Fruit fly (Drosophila melanogaster) whole organism, embryonic: ENCODE results near the gene Cdc50.

Source experiments
- Atf-2 ChIP-seq: fragments of 200-800 bp; sonication (Bioruptor generic); optimal IDR thresholded peaks from 2 replicates; lab custom pipeline; 2016; ENCODE audit warnings: missing biosample characterization, missing genetic modification characterization
- Atf3 ChIP-seq: fragments of 200-800 bp; sonication (Bioruptor generic); optimal IDR thresholded peaks from 3 replicates; lab custom pipeline; 2016; ENCODE audit warnings: missing biosample characterization, missing genetic modification characterization
- B-H1 ChIP-seq: fragments of 200-800 bp; sonication (Bioruptor generic); IDR thresholded peaks from 3 replicates; pipeline ENCODE4 v1.3.6; 2022; ENCODE audit warnings: missing biosample characterization, missing genetic modification characterization
- BEAF-32 ChIP-seq: fragments of 200-800 bp; sonication (Bioruptor generic); optimal IDR thresholded peaks from 3 replicates; lab custom pipeline; 2017; ENCODE audit warnings: missing biosample characterization, missing genetic modification characterization, mild to moderate bottlenecking, moderate library complexity, missing genetic modification reagents
- CG10147 ChIP-seq: fragments of 200-800 bp; sonication (Bioruptor generic); optimal IDR thresholded peaks from 2 replicates; lab custom pipeline; 2019; ENCODE audit warnings: missing biosample characterization, mild to moderate bottlenecking, missing genetic modification characterization, moderate library complexity
- CG12391 ChIP-seq: fragments of 200-800 bp; sonication (Bioruptor generic); optimal IDR thresholded peaks from 3 replicates; lab custom pipeline; 2018; ENCODE audit warnings: missing biosample characterization, mild to moderate bottlenecking, missing genetic modification characterization, moderate library complexity
- CG13624 ChIP-seq: fragments of 200-800 bp; sonication (Bioruptor generic); optimal IDR thresholded peaks from 2 replicates; lab custom pipeline; 2016; ENCODE audit warnings: missing biosample characterization, missing genetic modification characterization
- CG14441 ChIP-seq: fragments of 200-800 bp; sonication (Bioruptor generic); IDR thresholded peaks from 2 replicates; pipeline ENCODE4 v1.3.6; 2022; ENCODE audit warnings: missing biosample characterization, missing genetic modification characterization
- CG14860 ChIP-seq: fragments of 200-800 bp; sonication (Bioruptor generic); IDR thresholded peaks from 3 replicates; pipeline ENCODE4 v1.3.6; 2022; ENCODE audit warnings: missing biosample characterization, missing genetic modification characterization; ENCODE audit not compliant: partially characterized antibody
- CG15601 ChIP-seq: fragments of 200-800 bp; sonication (Bioruptor generic); optimal IDR thresholded peaks from 3 replicates; lab custom pipeline; 2019; ENCODE audit warnings: missing biosample characterization, mild to moderate bottlenecking, missing genetic modification characterization, moderate library complexity
- CG2889 ChIP-seq: fragments of 200-800 bp; sonication (Bioruptor generic); IDR thresholded peaks from 3 replicates; pipeline ENCODE4 v1.3.6; 2022; ENCODE audit warnings: missing biosample characterization, missing genetic modification characterization
- CG30431 ChIP-seq: fragments of 200-800 bp; sonication (Bioruptor generic); optimal IDR thresholded peaks from 2 replicates; lab custom pipeline; 2017; ENCODE audit warnings: missing biosample characterization, missing genetic modification characterization
- CG31388 ChIP-seq: fragments of 200-800 bp; sonication (Bioruptor generic); optimal IDR thresholded peaks from 2 replicates; lab custom pipeline; 2016; ENCODE audit warnings: missing biosample characterization, missing genetic modification characterization
- CG32772 ChIP-seq: fragments of 200-800 bp; sonication (Bioruptor generic); IDR thresholded peaks from 2 replicates; pipeline ENCODE4 v1.3.6; 2022; ENCODE audit warnings: missing biosample characterization, missing genetic modification characterization
- CG3726 ChIP-seq: fragments of 200-800 bp; sonication (Bioruptor generic); IDR thresholded peaks from 3 replicates; pipeline ENCODE4, ENCODE4 v1.3.6; 2022; ENCODE audit warnings: missing biosample characterization, missing genetic modification characterization
- CG4730 ChIP-seq: fragments of 200-800 bp; sonication (Bioruptor generic); IDR thresholded peaks from 2 replicates; pipeline ENCODE4 v1.3.6; 2022; ENCODE audit warnings: missing biosample characterization, missing genetic modification characterization
- CG5180 ChIP-seq: fragments of 200-800 bp; sonication (Bioruptor generic); optimal IDR thresholded peaks from 3 replicates; lab custom pipeline; 2017; ENCODE audit warnings: missing biosample characterization, missing genetic modification characterization, mild to moderate bottlenecking, moderate library complexity, missing genetic modification reagents
- CG6654 ChIP-seq: fragments of 200-800 bp; sonication (Bioruptor generic); optimal IDR thresholded peaks from 2 replicates; lab custom pipeline; 2017; ENCODE audit warnings: missing biosample characterization, mild to moderate bottlenecking, missing genetic modification characterization
- CG6689 ChIP-seq: fragments of 200-800 bp; sonication (Bioruptor generic); IDR thresholded peaks from 2 replicates; pipeline ENCODE4 v1.3.6; 2022; ENCODE audit warnings: missing biosample characterization, missing genetic modification characterization
- CG7271 ChIP-seq: fragments of 200-800 bp; sonication (Bioruptor generic); optimal IDR thresholded peaks from 2 replicates; lab custom pipeline; 2018; ENCODE audit warnings: missing biosample characterization, mild to moderate bottlenecking, missing genetic modification characterization, moderate library complexity
- CG8281 ChIP-seq: fragments of 200-800 bp; sonication (Bioruptor generic); optimal IDR thresholded peaks from 2 replicates; lab custom pipeline; 2018; ENCODE audit warnings: missing biosample characterization, mild to moderate bottlenecking, missing genetic modification characterization, moderate library complexity
- CG8359 ChIP-seq: fragments of 200-800 bp; sonication (Bioruptor generic); optimal IDR thresholded peaks from 2 replicates; lab custom pipeline; 2017; ENCODE audit warnings: missing biosample characterization, mild to moderate bottlenecking, missing genetic modification characterization, borderline replicate concordance
- CG8944 ChIP-seq: fragments of 200-800 bp; sonication (Bioruptor generic); optimal IDR thresholded peaks from 3 replicates; lab custom pipeline; 2016; ENCODE audit warnings: missing biosample characterization, missing genetic modification characterization
- CG9215 ChIP-seq: fragments of 200-800 bp; sonication (Bioruptor generic); IDR thresholded peaks from 2 replicates; pipeline ENCODE4 v1.3.6; 2022; ENCODE audit warnings: missing biosample characterization, missing genetic modification characterization
- CG9932 ChIP-seq: fragments of 200-800 bp; sonication (Bioruptor generic); IDR thresholded peaks from 2 replicates; pipeline ENCODE4 v1.3.6; 2022; ENCODE audit warnings: missing biosample characterization, missing genetic modification characterization
- Dbx ChIP-seq: fragments of 200-800 bp; sonication (Bioruptor generic); IDR thresholded peaks from 3 replicates; pipeline ENCODE4 v1.3.6; 2022; ENCODE audit warnings: missing biosample characterization, missing genetic modification characterization
- Drgx ChIP-seq: fragments of 200-800 bp; sonication (Bioruptor generic); IDR thresholded peaks from 2 replicates; pipeline ENCODE4 v1.3.6; 2022; ENCODE audit warnings: missing biosample characterization, missing genetic modification characterization
- Eip74EF ChIP-seq, 2 experiments: fragments of 200-800 bp in 1 of 2; fragments of >200 bp in 1 of 2; sonication (Bioruptor generic) in 1 of 2; optimal IDR thresholded peaks; 2 replicates each; lab custom pipeline; 2017 to 2019; ENCODE audit warnings: missing biosample characterization in 2 of 2, missing genetic modification characterization in 2 of 2, mild to moderate bottlenecking in 1 of 2, moderate library complexity in 1 of 2
- HLH54F ChIP-seq: fragments of 200-800 bp; sonication (Bioruptor generic); optimal IDR thresholded peaks from 3 replicates; lab custom pipeline; 2016; ENCODE audit warnings: missing biosample characterization, missing genetic modification characterization
- Six4 ChIP-seq: fragments of 200-800 bp; sonication (Bioruptor generic); optimal IDR thresholded peaks from 2 replicates; lab custom pipeline; 2016; ENCODE audit warnings: missing biosample characterization, missing genetic modification characterization
- Spps ChIP-seq: fragments of 200-800 bp; sonication (Bioruptor generic); optimal IDR thresholded peaks from 2 replicates; lab custom pipeline; 2018; ENCODE audit warnings: missing biosample characterization, mild to moderate bottlenecking, missing genetic modification characterization
- ac ChIP-seq: fragments of 200-800 bp; sonication (Bioruptor generic); optimal IDR thresholded peaks from 3 replicates; lab custom pipeline; 2017; ENCODE audit warnings: missing biosample characterization, mild to moderate bottlenecking, missing genetic modification characterization
- bowl ChIP-seq: fragments of 200-800 bp; sonication (Bioruptor generic); IDR thresholded peaks from 2 replicates; pipeline ENCODE4 v1.3.6; 2022; ENCODE audit warnings: missing biosample characterization, missing genetic modification characterization
- chinmo ChIP-seq: fragments of 200-800 bp; sonication (Bioruptor generic); IDR thresholded peaks from 4 replicates; pipeline ENCODE4 v1.3.6; 2022; ENCODE audit warnings: missing biosample characterization, missing genetic modification characterization; ENCODE audit not compliant: partially characterized antibody
- da ChIP-seq: fragments of 200-800 bp; sonication (Bioruptor generic); optimal IDR thresholded peaks from 2 replicates; lab custom pipeline; 2016; ENCODE audit warnings: missing biosample characterization, missing genetic modification characterization
- dan ChIP-seq: fragments of 200-800 bp; sonication (Bioruptor generic); IDR thresholded peaks from 2 replicates; pipeline ENCODE4 v1.3.6; 2022; ENCODE audit warnings: missing biosample characterization, missing genetic modification characterization
- eyg ChIP-seq: fragments of 200-800 bp; sonication (Bioruptor generic); optimal IDR thresholded peaks from 3 replicates; lab custom pipeline; 2016; ENCODE audit warnings: missing biosample characterization, missing genetic modification characterization
- lov ChIP-seq, 2 experiments: fragments of 200-800 bp in 1 of 2; fragments of >200 bp in 1 of 2; sonication (Bioruptor generic) in 1 of 2; IDR thresholded peaks in 1 of 2; optimal IDR thresholded peaks in 1 of 2; 2 replicates in 1 of 2; 3 replicates in 1 of 2; pipeline versions ENCODE4 v1.3.6 to Lab custom; 2017 to 2022; ENCODE audit warnings: missing biosample characterization in 1 of 2, missing genetic modification characterization in 1 of 2
- odd ChIP-seq: fragments of 200-800 bp; sonication (Bioruptor generic); optimal IDR thresholded peaks from 2 replicates; lab custom pipeline; 2017; ENCODE audit warnings: missing biosample characterization, mild to moderate bottlenecking, missing genetic modification characterization
- pzg ChIP-seq: fragments of 200-800 bp; sonication (Bioruptor generic); optimal IDR thresholded peaks from 3 replicates; lab custom pipeline; 2018; ENCODE audit warnings: missing biosample characterization, mild to moderate bottlenecking, missing genetic modification characterization, moderate library complexity
- repo ChIP-seq: fragments of 200-800 bp; sonication (Bioruptor generic); optimal IDR thresholded peaks from 2 replicates; lab custom pipeline; 2016; ENCODE audit warnings: missing biosample characterization, missing genetic modification characterization
- row ChIP-seq: fragments of 200-800 bp; sonication (Bioruptor generic); IDR thresholded peaks from 3 replicates; pipeline ENCODE4 v1.3.6; 2022; ENCODE audit warnings: missing biosample characterization, missing genetic modification characterization
- run ChIP-seq: fragments of 200-800 bp; sonication (Bioruptor generic); optimal IDR thresholded peaks from 3 replicates; lab custom pipeline; 2018; ENCODE audit warnings: missing biosample characterization, mild to moderate bottlenecking, missing genetic modification characterization
- sima ChIP-seq: fragments of 200-800 bp; sonication (Bioruptor generic); optimal IDR thresholded peaks from 2 replicates; lab custom pipeline; 2016; ENCODE audit warnings: missing biosample characterization, missing genetic modification characterization
- sr ChIP-seq: fragments of 200-800 bp; sonication (Bioruptor generic); IDR thresholded peaks from 3 replicates; pipeline ENCODE4 v1.3.6; 2022; ENCODE audit warnings: missing biosample characterization, missing genetic modification characterization
- stwl ChIP-seq: fragments of 200-800 bp; sonication (Bioruptor generic); optimal IDR thresholded peaks from 3 replicates; lab custom pipeline; 2018; ENCODE audit warnings: missing biosample characterization, mild to moderate bottlenecking, missing genetic modification characterization, moderate library complexity
- tin ChIP-seq: fragments of 200-800 bp; sonication (Bioruptor generic); optimal IDR thresholded peaks from 3 replicates; lab custom pipeline; 2016; ENCODE audit warnings: missing biosample characterization, missing genetic modification characterization
- tna ChIP-seq: fragments of 200-800 bp; sonication (Bioruptor generic); IDR thresholded peaks from 2 replicates; pipeline ENCODE4 v1.3.6; 2022; ENCODE audit warnings: missing biosample characterization, missing genetic modification characterization; ENCODE audit not compliant: partially characterized antibody
- zfh2 ChIP-seq: fragments of 200-800 bp; sonication (Bioruptor generic); optimal IDR thresholded peaks from 2 replicates; lab custom pipeline; 2016; ENCODE audit warnings: missing biosample characterization, missing genetic modification characterization

The Cdc50 gene

dm6 chrX:16403811-16404420 lies 37.2 kb downstream of the Cdc50 start (continued):
- peak; percentile 61 for TF ChIP-seq run
- peak; percentile 38; the same call in 1 of the 3 replicates for TF ChIP-seq sr
- TF ChIP-seq lov (optimal IDR thresholded peaks at IDR 0.05; lab: Kevin White, UChicago): no peak
- no peak for TF ChIP-seq lov (GFP tag; IDR thresholded peaks at IDR 0.05; lab: Robert Waterston, UW)
- no peak for TF ChIP-seq dan (GFP tag; lab: Robert Waterston, UW)
- TF ChIP-seq zfh2: peak; percentile 55
- TF ChIP-seq odd: peak; percentile 65
- TF ChIP-seq CG13624 (GFP tag; lab: Kevin White, UChicago): peak; percentile 72
- no peak for TF ChIP-seq CG10147
- peak; percentile 64; the same call in 2 of the 3 replicates for TF ChIP-seq B-H1 (GFP tag; lab: Robert Waterston, UW)
- peak; percentile 22 for TF ChIP-seq CG5180
- TF ChIP-seq sima (GFP tag; lab: Kevin White, UChicago): no peak
- TF ChIP-seq CG31388 (GFP tag; lab: Kevin White, UChicago): no peak
- peak; percentile 59; the same call in 1 of the 3 replicates for TF ChIP-seq CG2889
- peak in 1 of 2 experiments; percentile 74 for TF ChIP-seq Eip74EF (GFP tag; optimal IDR thresholded peaks at IDR 0.05; lab: Kevin White, UChicago)
- peak; percentile 34 for TF ChIP-seq CG8281
- peak; percentile 90 for TF ChIP-seq Drgx (GFP tag; lab: Robert Waterston, UW)
- TF ChIP-seq HLH54F (GFP tag; lab: Kevin White, UChicago): peak; percentile 41
- TF ChIP-seq CG8359 (GFP tag; lab: Kevin White, UChicago): peak; percentile 30
- TF ChIP-seq Atf-2 (GFP tag; lab: Kevin White, UChicago): peak; percentile 16
- no peak for TF ChIP-seq chinmo (GFP tag; lab: Robert Waterston, UW)
- peak; percentile 27; the same call in 1 of the 2 replicates for TF ChIP-seq CG9215 (GFP tag; lab: Robert Waterston, UW)
- TF ChIP-seq CG15601: no peak
- TF ChIP-seq repo (GFP tag; lab: Kevin White, UChicago): peak; percentile 31
- no peak for TF ChIP-seq da (GFP tag; lab: Kevin White, UChicago)
- TF ChIP-seq CG14441: peak; percentile 78
- TF ChIP-seq row (GFP tag; lab: Robert Waterston, UW): peak; percentile 92
- TF ChIP-seq Spps (tag; lab: Kevin White, UChicago): no peak
- peak; percentile 63 for TF ChIP-seq CG32772
- TF ChIP-seq Dbx (GFP tag; lab: Robert Waterston, UW): peak; percentile 71; the same call in 2 of the 3 replicates
- TF ChIP-seq eyg (GFP tag; lab: Kevin White, UChicago): peak; percentile 1
- TF ChIP-seq tin (GFP tag; lab: Kevin White, UChicago): peak; percentile 58
- TF ChIP-seq Atf3 (GFP tag; lab: Kevin White, UChicago): no peak
- no peak for TF ChIP-seq CG6654 (GFP tag; lab: Kevin White, UChicago)
- peak; percentile 26 for TF ChIP-seq CG8944 (GFP tag; lab: Kevin White, UChicago)
- no peak for TF ChIP-seq CG7271 (tag; lab: Kevin White, UChicago)
- TF ChIP-seq CG12391 (tag; lab: Kevin White, UChicago): peak; percentile 84
- no peak for TF ChIP-seq pzg (GFP tag; lab: Kevin White, UChicago)
- 0 out of 3 replicates have a peak, but pooled peaks have one; percentile 15 for TF ChIP-seq CG3726 (GFP tag; lab: Robert Waterston, UW)
- TF ChIP-seq CG14860 (GFP tag; lab: Robert Waterston, UW): no peak
- TF ChIP-seq bowl (GFP tag; lab: Robert Waterston, UW): peak; percentile 43; the same call in 1 of the 2 replicates
- TF ChIP-seq tna (GFP tag; lab: Robert Waterston, UW): no peak
- TF ChIP-seq CG4730 (GFP tag; lab: Robert Waterston, UW): peak; percentile 67
- TF ChIP-seq BEAF-32 (GFP tag; lab: Kevin White, UChicago): no peak
- TF ChIP-seq Six4: peak; percentile 34
- no peak for TF ChIP-seq stwl (tag; lab: Kevin White, UChicago)
- TF ChIP-seq ac (GFP tag; lab: Kevin White, UChicago): no peak
- TF ChIP-seq CG9932 (GFP tag; lab: Robert Waterston, UW): peak; percentile 72
- TF ChIP-seq CG6689 (GFP tag; lab: Robert Waterston, UW): peak; percentile 78
- TF ChIP-seq CG30431: no peak
